Worm (Caenorhabditis elegans): ENCODE results near the gene mbk-1.

The mbk-1 gene

ce11 chrX:14771682-14772081 lies 52.7 kb downstream of the mbk-1 start, which contains the start of gene Y16B4A.2:
Y16B4A.2 (minus strand) TSS chrX:14771851.
- TF ChIP-seq scrt-1 (GFP tag; IDR thresholded peaks at IDR 0.05) (no peak), tra-4 (tag; optimal IDR thresholded peaks at IDR 0.05) (no peak), aly-1 (tag; optimal IDR thresholded peaks at IDR 0.05) (no peak), F13C5.2 (tag; optimal IDR thresholded peaks at IDR 0.05) (no peak), tbx-37 (GFP tag; conservative IDR thresholded peaks at IDR 0.05) (no peak), hmg-4 (GFP tag; optimal IDR thresholded peaks at IDR 0.05) (no peak), sea-1 (GFP tag; conservative IDR thresholded peaks at IDR 0.05) (no peak), tbx-11 (GFP tag; IDR thresholded peaks at IDR 0.05) (no peak), ama-1 (optimal IDR thresholded peaks at IDR 0.05) (no peak), B0310.2 (tag; optimal IDR thresholded peaks at IDR 0.05) (no peak), pes-1 (GFP tag; IDR thresholded peaks at IDR 0.05) (no peak), flt-1 (GFP tag; IDR thresholded peaks at IDR 0.05) (no peak), ceh-13 (GFP tag; optimal IDR thresholded peaks at IDR 0.05) (no peak), ceh-36 (tag; optimal IDR thresholded peaks at IDR 0.05) (no peak), hmbx-1 (tag; optimal IDR thresholded peaks at IDR 0.05) (no peak), hnd-1 (tag; optimal IDR thresholded peaks at IDR 0.05) (no peak), ets-7 (tag; optimal IDR thresholded peaks at IDR 0.05) (no peak)

- no peak for TF ChIP-seq hmbx-1 (tag; optimal IDR thresholded peaks at IDR 0.05)
- no peak for TF ChIP-seq tbx-37 (GFP tag; conservative IDR thresholded peaks at IDR 0.05)
- TF ChIP-seq tra-4 (tag; optimal IDR thresholded peaks at IDR 0.05), result no peak
- TF ChIP-seq sea-1 (GFP tag; conservative IDR thresholded peaks at IDR 0.05), result no peak
- TF ChIP-seq ceh-13 (GFP tag; optimal IDR thresholded peaks at IDR 0.05), result no peak
- TF ChIP-seq ceh-36 (tag; optimal IDR thresholded peaks at IDR 0.05), result no peak
- TF ChIP-seq pes-1 (GFP tag; IDR thresholded peaks at IDR 0.05), result no peak
- TF ChIP-seq flt-1 (GFP tag; IDR thresholded peaks at IDR 0.05), result no peak
- no peak for TF ChIP-seq B0310.2 (tag; optimal IDR thresholded peaks at IDR 0.05)
- no peak for TF ChIP-seq aly-1 (tag; optimal IDR thresholded peaks at IDR 0.05)
- no peak for TF ChIP-seq ets-7 (tag; optimal IDR thresholded peaks at IDR 0.05)
- TF ChIP-seq hnd-1 (tag; optimal IDR thresholded peaks at IDR 0.05), result no peak
- no peak for TF ChIP-seq scrt-1 (GFP tag; IDR thresholded peaks at IDR 0.05)
- no peak for TF ChIP-seq ama-1 (optimal IDR thresholded peaks at IDR 0.05)
- no peak for TF ChIP-seq tbx-11 (GFP tag; IDR thresholded peaks at IDR 0.05)
- no peak for TF ChIP-seq hmg-4 (GFP tag; optimal IDR thresholded peaks at IDR 0.05)
- no peak for TF ChIP-seq F13C5.2 (tag; optimal IDR thresholded peaks at IDR 0.05)
Measured at ce11 chrX:14770336-14770735, 54.0 kb downstream of the mbk-1 start.

Measured in whole organism, early embryonic.